Worm (Caenorhabditis elegans) whole organism, L1 larva: ENCODE data around the gene F49E10.2.

ENCODE experiments used
- C04F5.9 ChIP-seq: sonication (generic microtip); optimal IDR thresholded peaks from 2 replicates; lab custom pipeline; 2016; ENCODE audit warnings: missing genetic modification characterization, missing compliant biosample characterization
- C16A3.4 ChIP-seq: fragments of 150-350 bp; optimal IDR thresholded peaks from 2 replicates; lab custom pipeline; 2014; ENCODE audit warnings: missing biosample characterization, missing genetic modification characterization
- F16B12.6 ChIP-seq: fragments of 150-350 bp; optimal IDR thresholded peaks from 2 replicates; lab custom pipeline; 2014; ENCODE audit warnings: missing biosample characterization, missing genetic modification characterization
- alr-1 ChIP-seq: fragments of 200-800 bp; sonication (Bioruptor generic); optimal IDR thresholded peaks from 2 replicates; lab custom pipeline; 2018; ENCODE audit warnings: borderline replicate concordance, mild to moderate bottlenecking, missing genetic modification characterization, missing compliant biosample characterization
- ama-1 ChIP-seq: fragments of 150-350 bp; optimal IDR thresholded peaks from 2 replicates; lab custom pipeline; 2014
- ceh-8 ChIP-seq: fragments of 200-800 bp; sonication (Bioruptor generic); optimal IDR thresholded peaks from 2 replicates; lab custom pipeline; 2018; ENCODE audit warnings: mild to moderate bottlenecking, missing genetic modification characterization, moderate library complexity, missing compliant biosample characterization
- ceh-82 ChIP-seq, 3 experiments: fragments of 150-350 bp in 1 of 3; sonication (generic microtip) in 2 of 3; optimal IDR thresholded peaks; 2 replicates each; lab custom pipeline; 2014 to 2017; ENCODE audit warnings: missing biosample characterization in 3 of 3, missing genetic modification characterization in 3 of 3
- ceh-88 ChIP-seq: fragments of 200-800 bp; sonication (Bioruptor generic); IDR thresholded peaks from 2 replicates; pipeline ENCODE4 v1.3.6; 2022; ENCODE audit warnings: missing genetic modification characterization, missing compliant biosample characterization
- elt-3 ChIP-seq, 6 experiments: fragments of 150-350 bp in 1 of 6; sonication (generic microtip); optimal IDR thresholded peaks; 2 replicates each; lab custom pipeline; 2017 to 2018; ENCODE audit warnings: missing biosample characterization in 6 of 6, missing genetic modification characterization in 6 of 6, inconsistent platforms in 1 of 6
- fkh-10 ChIP-seq: sonication (generic microtip); optimal IDR thresholded peaks from 2 replicates; lab custom pipeline; 2017; ENCODE audit warnings: missing biosample characterization, missing genetic modification reagents, missing genetic modification characterization
- fkh-8 ChIP-seq: sonication (generic microtip); optimal IDR thresholded peaks from 2 replicates; lab custom pipeline; 2016; ENCODE audit warnings: mild to moderate bottlenecking, missing genetic modification characterization, missing compliant biosample characterization
- grh-1 ChIP-seq: fragments of 200-800 bp; sonication (Bioruptor generic); IDR thresholded peaks from 2 replicates; pipeline ENCODE4 v1.3.6; 2022; ENCODE audit warnings: missing genetic modification reagents, missing genetic modification characterization, missing compliant biosample characterization
- hlh-17 ChIP-seq: fragments of 200-800 bp; sonication (Bioruptor generic); optimal IDR thresholded peaks from 2 replicates; lab custom pipeline; 2018; ENCODE audit warnings: missing genetic modification characterization, mild to moderate bottlenecking, missing compliant biosample characterization, moderate library complexity, borderline replicate concordance
- hlh-4 ChIP-seq: sonication (generic microtip); optimal IDR thresholded peaks from 2 replicates; lab custom pipeline; 2016; ENCODE audit warnings: mild to moderate bottlenecking, missing genetic modification characterization, missing compliant biosample characterization
- hpl-2 ChIP-seq: fragments of 150-350 bp; optimal IDR thresholded peaks from 2 replicates; lab custom pipeline; 2014; ENCODE audit warnings: missing biosample characterization, missing genetic modification reagents, missing genetic modification characterization
- irx-1 ChIP-seq: sonication (generic microtip); optimal IDR thresholded peaks from 2 replicates; lab custom pipeline; 2016; ENCODE audit warnings: missing genetic modification characterization, missing compliant biosample characterization
- lin-39 ChIP-seq: fragments of 150-350 bp; optimal IDR thresholded peaks from 2 replicates; lab custom pipeline; 2014; ENCODE audit warnings: missing biosample characterization, missing genetic modification reagents, missing genetic modification characterization
- lir-3 ChIP-seq: sonication (generic microtip); optimal IDR thresholded peaks from 2 replicates; lab custom pipeline; 2016; ENCODE audit warnings: mild to moderate bottlenecking, missing genetic modification characterization, moderate library complexity, missing compliant biosample characterization; ENCODE audit not compliant: poor library complexity
- mab-9 ChIP-seq: fragments of 200-800 bp; sonication (Bioruptor generic); IDR thresholded peaks from 2 replicates; pipeline ENCODE4 v1.3.6; 2022; ENCODE audit warnings: missing genetic modification reagents, missing genetic modification characterization, missing compliant biosample characterization
- mdl-1 ChIP-seq, 2 experiments: fragments of 150-350 bp; optimal IDR thresholded peaks; 2 replicates each; lab custom pipeline; 2014 to 2017; ENCODE audit warnings: missing biosample characterization in 2 of 2, missing genetic modification characterization in 2 of 2, inconsistent platforms in 1 of 2
- mef-2 ChIP-seq: fragments of 150-350 bp; optimal IDR thresholded peaks from 2 replicates; lab custom pipeline; 2014; ENCODE audit warnings: missing biosample characterization, missing genetic modification characterization
- mep-1 ChIP-seq: fragments of 150-350 bp; optimal IDR thresholded peaks from 2 replicates; lab custom pipeline; 2014; ENCODE audit warnings: missing biosample characterization, missing genetic modification characterization
- nhr-11 ChIP-seq: fragments of 150-350 bp; optimal IDR thresholded peaks from 2 replicates; lab custom pipeline; 2014; ENCODE audit warnings: missing biosample characterization, missing genetic modification characterization
- nhr-237 ChIP-seq: fragments of 150-350 bp; optimal IDR thresholded peaks from 2 replicates; lab custom pipeline; 2014; ENCODE audit warnings: missing biosample characterization, missing genetic modification characterization
- nhr-71 ChIP-seq: sonication (generic microtip); optimal IDR thresholded peaks from 2 replicates; lab custom pipeline; 2016; ENCODE audit warnings: mild to moderate bottlenecking, missing genetic modification characterization, moderate library complexity, missing compliant biosample characterization
- nhr-76 ChIP-seq: sonication (generic microtip); optimal IDR thresholded peaks from 2 replicates; lab custom pipeline; 2017; ENCODE audit warnings: missing biosample characterization, missing genetic modification characterization
- nhr-77 ChIP-seq: fragments of 150-350 bp; optimal IDR thresholded peaks from 2 replicates; lab custom pipeline; 2014; ENCODE audit warnings: missing biosample characterization, missing genetic modification characterization
- nhr-84 ChIP-seq: sonication (generic microtip); optimal IDR thresholded peaks from 2 replicates; lab custom pipeline; 2017; ENCODE audit warnings: missing biosample characterization, missing genetic modification characterization
- nhr-85 ChIP-seq: sonication (generic microtip); peaks from one replicate; lab custom pipeline; 2016; ENCODE audit warnings: missing genetic modification characterization, inconsistent platforms, missing compliant biosample characterization
- snpc-4 ChIP-seq: fragments of 150-350 bp; optimal IDR thresholded peaks from 2 replicates; lab custom pipeline; 2014; ENCODE audit warnings: missing biosample characterization, missing genetic modification characterization
- sptf-1 ChIP-seq: fragments of 150-350 bp; optimal IDR thresholded peaks from 2 replicates; lab custom pipeline; 2014; ENCODE audit warnings: missing biosample characterization, missing genetic modification characterization
- tlp-1 ChIP-seq: fragments of 150-350 bp; optimal IDR thresholded peaks from 2 replicates; lab custom pipeline; 2014; ENCODE audit warnings: missing biosample characterization, missing genetic modification characterization
- unc-130 ChIP-seq: fragments of 150-350 bp; optimal IDR thresholded peaks from 2 replicates; lab custom pipeline; 2017; ENCODE audit warnings: missing biosample characterization, missing genetic modification characterization, inconsistent platforms
- unc-62 ChIP-seq: fragments of 150-350 bp; optimal IDR thresholded peaks from 2 replicates; lab custom pipeline; 2014; ENCODE audit warnings: missing biosample characterization, missing genetic modification reagents, missing genetic modification characterization
- unc-98 ChIP-seq: fragments of 200-800 bp; sonication (Bioruptor generic); IDR thresholded peaks from 2 replicates; pipeline ENCODE4 v1.3.6; 2022; ENCODE audit warnings: missing genetic modification characterization, missing compliant biosample characterization
- vab-15 ChIP-seq: sonication (generic microtip); optimal IDR thresholded peaks from 2 replicates; lab custom pipeline; 2017; ENCODE audit warnings: missing genotype, mild to moderate bottlenecking, missing genetic modification characterization, missing compliant biosample characterization

The F49E10.2 gene

DNA sequence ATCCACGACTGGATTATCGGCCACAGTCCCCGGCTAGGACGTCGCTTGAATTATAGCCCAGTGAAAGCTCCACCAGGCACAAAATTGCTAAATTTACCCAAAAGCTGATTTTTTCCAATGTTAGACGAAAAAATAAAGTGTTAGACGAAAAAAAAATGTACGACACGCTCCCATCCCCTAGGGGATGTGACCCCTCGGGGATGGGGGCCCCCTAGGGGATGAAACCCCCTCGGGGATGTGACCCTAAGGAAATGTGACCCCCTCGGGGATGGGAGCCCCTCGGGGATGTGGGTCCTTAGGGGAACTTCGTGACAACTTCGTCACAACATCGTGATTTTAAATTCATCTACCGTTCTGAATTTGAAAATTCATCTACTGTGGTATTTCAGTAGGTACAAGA is 15.6 kb downstream of the F49E10.2 start:
- TF ChIP-seq unc-62 (GFP tag; lab: Kevin White, UChicago) (no peak), C16A3.4 (tag; lab: Kevin White, UChicago) (no peak), tlp-1 (tag; lab: Kevin White, UChicago) (no peak), nhr-11 (tag; lab: Kevin White, UChicago) (no peak), C04F5.9 (tag; lab: Kevin White, UChicago) (no peak), mab-9 (GFP tag; lab: Robert Waterston, UW) (no peak), unc-130 (no peak), ama-1 (lab: Kevin White, UChicago) (no peak), mdl-1 (tag; optimal IDR thresholded peaks at IDR 0.05; lab: Kevin White, UChicago) (no peak), nhr-76 (tag; lab: Kevin White, UChicago) (no peak), elt-3 (tag; optimal IDR thresholded peaks at IDR 0.05; lab: Kevin White, UChicago) (no peak), lir-3 (no peak), snpc-4 (tag; lab: Kevin White, UChicago) (no peak), nhr-71 (tag; lab: Kevin White, UChicago) (no peak), ceh-8 (no peak), hlh-4 (tag; lab: Kevin White, UChicago) (no peak)
- TF ChIP-seq, all 84 proteins: peak for 0

DNA sequence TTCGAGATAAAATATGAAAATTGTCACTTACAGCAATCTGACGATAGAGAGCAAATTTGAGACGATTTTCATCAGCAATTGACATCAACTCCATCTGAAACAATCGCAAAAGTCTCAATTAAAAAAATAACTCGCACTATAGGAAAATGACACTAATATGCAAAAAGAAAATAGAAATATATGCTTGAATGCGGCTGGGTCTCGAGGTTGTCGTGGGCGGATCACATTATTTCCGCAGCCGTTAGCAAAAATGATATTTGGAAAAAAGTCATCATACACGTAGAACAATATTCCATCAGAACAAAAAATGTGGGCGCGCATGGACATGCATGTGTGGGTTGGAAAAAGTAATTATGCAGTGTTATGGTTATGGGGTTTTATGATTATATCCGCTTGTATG is 27.1 kb downstream of the F49E10.2 start, which contains the start of gene Y23B4A.1:
Gene Y23B4A.1, minus strand, starts transcription at position 101 of the 400 bp plus-strand sequence.
- TF ChIP-seq lin-39 (tag; lab: Kevin White, UChicago), result no peak
- TF ChIP-seq ceh-88, result no peak
- TF ChIP-seq nhr-77, result no peak
- TF ChIP-seq elt-3 (tag; optimal IDR thresholded peaks at IDR 0.05; lab: Kevin White, UChicago), result no peak

DNA sequence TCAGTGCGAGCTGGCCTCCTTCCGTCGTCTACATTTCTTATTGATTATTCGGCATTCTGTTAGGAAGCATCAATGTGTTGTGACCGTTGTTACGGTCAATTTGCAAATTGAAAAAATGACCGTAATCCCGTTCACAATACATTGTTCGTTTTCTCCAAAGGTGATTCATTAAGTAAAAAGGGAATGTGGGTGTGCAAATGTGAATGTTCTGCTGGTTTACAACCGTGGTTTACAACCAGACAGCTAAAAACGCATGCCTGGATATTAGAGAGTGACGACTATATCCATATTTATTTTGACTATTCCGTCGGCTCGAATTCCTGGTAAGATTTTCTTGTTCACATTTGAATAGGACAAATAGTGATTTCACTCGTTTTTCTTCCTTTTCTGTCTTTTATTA is 28.9 kb downstream of the F49E10.2 start, which contains the start of gene capa-1:
Gene capa-1, plus strand, starts transcription at position 301 of the 400 bp plus-strand sequence.
- TF ChIP-seq fkh-8 (tag; lab: Kevin White, UChicago) (peak; percentile 16), nhr-84 (tag; lab: Kevin White, UChicago) (no peak), mdl-1 (tag; optimal IDR thresholded peaks at IDR 0.05; lab: Kevin White, UChicago) (no peak), mep-1 (tag; lab: Kevin White, UChicago) (no peak), irx-1 (tag; lab: Kevin White, UChicago) (no peak), nhr-85 (tag; lab: Kevin White, UChicago) (no peak), F16B12.6 (tag; lab: Kevin White, UChicago) (no peak)

DNA sequence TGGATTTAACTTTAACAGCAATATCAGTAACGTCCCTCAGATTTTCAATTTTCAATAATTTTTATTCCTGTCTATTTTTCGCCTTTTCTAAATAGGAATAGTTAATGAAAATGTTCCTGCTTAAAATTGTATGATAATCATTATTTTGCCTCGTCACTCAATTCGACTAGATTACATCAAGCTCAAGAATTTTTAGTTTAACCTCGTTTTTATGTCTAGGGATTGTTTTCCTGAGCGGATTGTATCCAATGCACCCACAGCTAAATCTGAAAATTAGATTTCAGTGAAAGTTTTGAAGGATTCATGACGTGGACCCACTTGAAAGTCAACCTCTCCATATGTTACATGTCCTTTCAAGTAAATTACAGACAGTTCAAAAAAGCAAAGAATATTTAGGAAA is 33.5 kb downstream of the F49E10.2 start:
- TF ChIP-seq mef-2 (no peak), nhr-237 (tag; lab: Kevin White, UChicago) (no peak), C16A3.4 (tag; lab: Kevin White, UChicago) (no peak), grh-1 (GFP tag; lab: Robert Waterston, UW) (no peak), fkh-8 (tag; lab: Kevin White, UChicago) (no peak), vab-15 (no peak), hlh-17 (GFP tag; lab: Kevin White, UChicago) (no peak), sptf-1 (no peak), nhr-84 (tag; lab: Kevin White, UChicago) (no peak), fkh-10 (GFP tag; lab: Kevin White, UChicago) (no peak), alr-1 (tag; lab: Kevin White, UChicago) (no peak)
- TF ChIP-seq, all 84 proteins: peak for 0

DNA sequence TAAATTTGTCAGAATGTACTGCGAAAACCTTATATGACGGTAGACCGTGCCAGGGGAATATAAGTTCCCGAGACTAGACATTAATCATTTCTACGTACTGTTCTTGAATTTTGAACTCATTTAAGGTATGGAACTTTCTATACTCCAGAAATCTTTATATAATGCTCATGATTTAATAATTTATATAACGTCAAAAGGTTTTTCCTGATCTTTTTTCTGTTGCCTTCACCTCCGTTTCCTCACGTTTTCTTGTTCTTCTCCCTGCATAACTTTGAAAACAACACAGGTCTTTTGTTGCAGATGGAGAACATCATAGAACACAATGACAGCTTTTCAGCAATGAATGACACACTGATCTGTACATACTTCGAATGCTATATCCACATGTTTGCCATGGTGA is 40.6 kb downstream of the F49E10.2 start, which contains the start of gene egl-6:
Gene egl-6, plus strand, starts transcription at position 301 of the 400 bp plus-strand sequence.
- TF ChIP-seq lir-3, result no peak
- TF ChIP-seq ama-1 (lab: Kevin White, UChicago), result no peak
- TF ChIP-seq ceh-82 (tag; optimal IDR thresholded peaks at IDR 0.05; lab: Kevin White, UChicago), result no peak
- no peak for TF ChIP-seq unc-98 (GFP tag; lab: Robert Waterston, UW)
- TF ChIP-seq hpl-2, result no peak
- TF ChIP-seq, all 84 proteins: peak for 0
